Fruit fly (Drosophila melanogaster): ENCODE results near the gene ND-13B.

Gene ND-13B

DNA sequence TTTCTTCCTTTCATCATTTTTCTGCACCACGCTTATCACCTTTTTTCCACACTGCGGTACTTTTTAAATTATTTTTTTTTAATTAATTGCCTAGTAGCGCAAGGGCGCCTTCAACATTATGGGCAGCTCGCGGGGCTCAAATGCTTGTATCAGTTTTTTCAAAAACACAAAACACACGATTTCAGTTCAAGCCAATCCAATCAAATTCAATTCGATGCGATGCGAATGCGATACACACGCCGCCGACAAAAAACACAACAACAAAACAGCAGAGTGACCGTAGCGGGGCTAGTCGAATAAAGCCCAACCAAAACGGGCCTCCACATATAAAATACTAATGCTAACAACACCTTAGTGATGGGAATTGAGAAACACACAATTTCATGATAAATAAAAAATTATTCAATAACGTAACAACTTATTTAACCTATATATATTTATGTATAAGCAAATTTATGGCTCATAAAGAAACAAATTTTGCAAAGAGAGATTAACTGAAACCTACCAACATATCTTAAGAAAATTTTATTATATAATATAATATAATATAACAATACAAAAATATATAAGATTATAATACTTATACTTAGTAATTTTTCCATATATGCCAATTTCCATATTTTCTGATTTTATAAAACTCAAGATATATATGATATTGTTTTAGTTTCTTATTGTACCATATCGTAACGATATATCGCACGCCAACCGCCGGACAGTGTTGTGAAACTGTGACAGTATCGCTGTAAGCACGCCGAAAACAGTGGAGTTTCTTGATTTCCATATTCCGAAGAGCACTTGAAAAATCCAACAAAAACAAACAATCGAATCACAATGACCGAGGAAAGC lies 32.9 kb downstream of the ND-13B start, which contains the start of the genes CG32066 and CG8003 (continued):
- TF ChIP-seq vvl (GFP tag; IDR thresholded peaks at IDR 0.05) (peak; percentile 32), ind (GFP tag; optimal IDR thresholded peaks at IDR 0.05) (peak; percentile 12), CG5245 (GFP tag; optimal IDR thresholded peaks at IDR 0.05) (no peak), Sin3A (optimal IDR thresholded peaks at IDR 0.05) (no peak), Sry-δ (GFP tag; optimal IDR thresholded peaks at IDR 0.05) (peak; percentile 57), gce (GFP tag; IDR thresholded peaks at IDR 0.05) (no peak), CG2678 (tag; optimal IDR thresholded peaks at IDR 0.05) (peak; percentile 63), CG2199 (GFP tag; IDR thresholded peaks at IDR 0.05) (peak; percentile 76), hkb (optimal IDR thresholded peaks at IDR 0.05) (no peak), hkb (GFP tag; IDR thresholded peaks at IDR 0.05) (0 out of 2 replicates have a peak, but pooled peaks have one; percentile 35)

DNA sequence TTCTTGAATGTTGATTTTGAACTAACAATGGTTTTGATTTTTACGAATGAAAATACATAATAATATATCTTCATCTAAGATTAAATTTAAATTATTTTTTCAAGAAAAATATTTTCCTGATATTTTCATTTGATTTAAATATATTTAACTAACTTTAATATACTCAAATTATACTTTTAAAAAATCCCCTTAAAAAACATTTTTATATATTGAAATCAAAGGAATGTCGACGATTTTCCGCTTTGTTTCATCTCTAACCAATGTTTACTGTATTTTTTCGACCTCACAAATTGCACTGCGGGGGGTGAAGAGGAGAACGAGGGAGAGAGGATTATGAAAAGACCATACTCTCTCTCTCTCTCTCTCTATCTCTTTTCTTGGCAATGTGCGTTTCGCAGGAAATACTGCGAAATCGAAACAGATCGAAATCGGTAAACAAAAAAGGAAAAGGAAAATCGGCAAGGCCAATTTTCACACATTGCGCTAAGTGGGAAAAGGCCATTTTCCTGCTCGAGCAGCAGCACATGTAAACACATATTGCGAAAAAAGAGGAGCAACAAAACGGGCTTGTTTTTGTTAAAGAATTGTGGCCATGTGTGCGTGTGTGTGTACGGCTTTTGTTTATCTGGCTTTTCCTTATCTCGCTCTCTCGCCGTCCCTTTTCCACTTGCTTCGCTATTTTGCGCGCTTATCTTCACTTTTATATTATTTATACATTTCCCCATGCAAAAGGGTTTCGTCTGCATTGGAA lies 33.7 kb downstream of the ND-13B start:
- TF ChIP-seq jing (GFP tag; optimal IDR thresholded peaks at IDR 0.05) (no peak), vvl (GFP tag; IDR thresholded peaks at IDR 0.05) (no peak), CG17829 (tag; optimal IDR thresholded peaks at IDR 0.05) (peak; percentile 10), CG15011 (GFP tag; optimal IDR thresholded peaks at IDR 0.05) (no peak), CG9437 (GFP tag; optimal IDR thresholded peaks at IDR 0.05) (no peak), CG13894 (tag; optimal IDR thresholded peaks at IDR 0.05) (no peak), CG8765 (GFP tag; IDR thresholded peaks at IDR 0.05) (no peak), crc (GFP tag; optimal IDR thresholded peaks at IDR 0.05) (no peak), CG18599 (GFP tag; optimal IDR thresholded peaks at IDR 0.05) (peak; percentile 23), CG15601 (tag; optimal IDR thresholded peaks at IDR 0.05) (peak; percentile 25), Ada2b (GFP tag; IDR thresholded peaks at IDR 0.05) (no peak), CG1832 (GFP tag; optimal IDR thresholded peaks at IDR 0.05) (peak; percentile 51), cg (GFP tag; optimal IDR thresholded peaks at IDR 0.05) (peak; percentile 62), Hr51 (GFP tag; optimal IDR thresholded peaks at IDR 0.05) (peak in 1 of 2 experiments; percentile 40), CG7556 (GFP tag; optimal IDR thresholded peaks at IDR 0.05) (no peak), CG17361 (GFP tag; IDR thresholded peaks at IDR 0.05) (0 out of 3 replicates have a peak, but pooled peaks have one; percentile 26), CG33213 (GFP tag; optimal IDR thresholded peaks at IDR 0.05) (no peak), Spps (tag; optimal IDR thresholded peaks at IDR 0.05) (no peak), Blimp-1 (GFP tag; optimal IDR thresholded peaks at IDR 0.05) (peak; percentile 29), bigmax (GFP tag; optimal IDR thresholded peaks at IDR 0.05) (no peak), CG12155 (GFP tag; optimal IDR thresholded peaks at IDR 0.05) (no peak), CG1529 (GFP tag; optimal IDR thresholded peaks at IDR 0.05) (no peak), row (GFP tag; IDR thresholded peaks at IDR 0.05) (peak; percentile 32; the same call in 1 of the 3 replicates), trem (tag; optimal IDR thresholded peaks at IDR 0.05) (no peak), CG12391 (tag; optimal IDR thresholded peaks at IDR 0.05) (peak; percentile 50), CG10462 (GFP tag; optimal IDR thresholded peaks at IDR 0.05) (no peak), CG30403 (GFP tag; optimal IDR thresholded peaks at IDR 0.05) (no peak), CG14710 (tag; optimal IDR thresholded peaks at IDR 0.05) (peak; percentile 31), Oli (tag; optimal IDR thresholded peaks at IDR 0.05) (peak; percentile 7), D19A (tag; optimal IDR thresholded peaks at IDR 0.05) (peak; percentile 24), CG7839 (tag; optimal IDR thresholded peaks at IDR 0.05) (peak; percentile 23), Doc2 (GFP tag; IDR thresholded peaks at IDR 0.05) (no peak), tap (tag; optimal IDR thresholded peaks at IDR 0.05) (peak; percentile 32), CG11504 (tag; optimal IDR thresholded peaks at IDR 0.05) (peak; percentile 43), bsh (GFP tag; optimal IDR thresholded peaks at IDR 0.05) (peak in 1 of 2 experiments; percentile 4), CG1024 (GFP tag; IDR thresholded peaks at IDR 0.05) (no peak), CG8290 (GFP tag; optimal IDR thresholded peaks at IDR 0.05) (no peak), CG8290 (tag; optimal IDR thresholded peaks at IDR 0.05) (peak in 1 of 2 experiments; percentile 4)
